Fruit fly (Drosophila melanogaster) whole organism, embryonic: ENCODE results near the gene CG45079.
A peak's percentile ranks its signal among the peaks of the same experiment; 100 is the strongest.

ENCODE experiments used
- ATbp ChIP-seq: fragments of 200-800 bp; sonication (Bioruptor generic); optimal IDR thresholded peaks from 2 replicates; lab custom pipeline; 2017; ENCODE audit warnings: missing biosample characterization, mild to moderate bottlenecking, missing genetic modification characterization, missing genetic modification reagents
- Asciz ChIP-seq: fragments of 200-800 bp; sonication (Bioruptor generic); optimal IDR thresholded peaks from 2 replicates; lab custom pipeline; 2017; ENCODE audit warnings: missing biosample characterization, mild to moderate bottlenecking, missing genetic modification characterization, missing genetic modification reagents
- Atf3 ChIP-seq: fragments of 200-800 bp; sonication (Bioruptor generic); optimal IDR thresholded peaks from 3 replicates; lab custom pipeline; 2016; ENCODE audit warnings: missing biosample characterization, missing genetic modification characterization
- BtbVII ChIP-seq: fragments of 200-800 bp; sonication (Bioruptor generic); optimal IDR thresholded peaks from 3 replicates; lab custom pipeline; 2017; ENCODE audit warnings: missing biosample characterization, mild to moderate bottlenecking, missing genetic modification characterization
- C15 ChIP-seq: fragments of 200-800 bp; sonication (Bioruptor generic); IDR thresholded peaks from 3 replicates; pipeline ENCODE4 v1.3.6; 2022; ENCODE audit warnings: missing biosample characterization, missing genetic modification characterization
- CG10543 ChIP-seq: fragments of 200-800 bp; sonication (Bioruptor generic); optimal IDR thresholded peaks from 3 replicates; lab custom pipeline; 2017; ENCODE audit warnings: missing biosample characterization, mild to moderate bottlenecking, missing genetic modification characterization, moderate library complexity
- CG11093 ChIP-seq: fragments of 200-800 bp; sonication (Bioruptor generic); IDR thresholded peaks from 3 replicates; pipeline ENCODE4 v1.3.6; 2022; ENCODE audit warnings: missing biosample characterization, missing genetic modification characterization
- CG12071 ChIP-seq: fragments of 200-800 bp; sonication (Bioruptor generic); optimal IDR thresholded peaks from 3 replicates; lab custom pipeline; 2018; ENCODE audit warnings: missing biosample characterization, mild to moderate bottlenecking, missing genetic modification characterization
- CG12155 ChIP-seq: fragments of 200-800 bp; sonication (Bioruptor generic); optimal IDR thresholded peaks from 3 replicates; lab custom pipeline; 2016; ENCODE audit warnings: missing biosample characterization, missing genetic modification characterization
- CG16815 ChIP-seq: fragments of 200-800 bp; sonication (Bioruptor generic); optimal IDR thresholded peaks from 3 replicates; lab custom pipeline; 2017; ENCODE audit warnings: missing biosample characterization, mild to moderate bottlenecking, missing genetic modification characterization
- CG17359 ChIP-seq: fragments of 200-800 bp; sonication (Bioruptor generic); optimal IDR thresholded peaks from 3 replicates; lab custom pipeline; 2018; ENCODE audit warnings: missing biosample characterization, mild to moderate bottlenecking, missing genetic modification characterization, moderate library complexity
- CG17385 ChIP-seq: fragments of 200-800 bp; sonication (Bioruptor generic); optimal IDR thresholded peaks from 3 replicates; lab custom pipeline; 2018; ENCODE audit warnings: missing biosample characterization, mild to moderate bottlenecking, missing genetic modification characterization
- CG30020 ChIP-seq: fragments of 200-800 bp; optimal IDR thresholded peaks from 2 replicates; lab custom pipeline; 2019; ENCODE audit warnings: missing biosample characterization, mild to moderate bottlenecking, missing genetic modification characterization, moderate library complexity
- CG32767 ChIP-seq: fragments of 200-800 bp; sonication (Bioruptor generic); IDR thresholded peaks from 2 replicates; pipeline ENCODE4 v1.3.6; 2022; ENCODE audit warnings: missing biosample characterization, missing genetic modification characterization
- CG4360 ChIP-seq: fragments of 200-800 bp; sonication (Bioruptor generic); IDR thresholded peaks from 2 replicates; pipeline ENCODE4 v1.3.6; 2022; ENCODE audit warnings: missing biosample characterization, missing genetic modification characterization
- CG4854 ChIP-seq: fragments of 200-800 bp; sonication (Bioruptor generic); optimal IDR thresholded peaks from 2 replicates; lab custom pipeline; 2016; ENCODE audit warnings: missing biosample characterization, missing genetic modification characterization, inconsistent platforms
- CG6254 ChIP-seq: fragments of 200-800 bp; sonication (Bioruptor generic); optimal IDR thresholded peaks from 3 replicates; lab custom pipeline; 2017; ENCODE audit warnings: mild to moderate bottlenecking, missing biosample characterization, missing genetic modification reagents, missing genetic modification characterization
- CG7372 ChIP-seq: fragments of 200-800 bp; sonication (Bioruptor generic); IDR thresholded peaks from 2 replicates; pipeline ENCODE4 v1.3.6; 2022; ENCODE audit warnings: missing biosample characterization, missing genetic modification characterization
- CG8359 ChIP-seq: fragments of 200-800 bp; sonication (Bioruptor generic); optimal IDR thresholded peaks from 2 replicates; lab custom pipeline; 2017; ENCODE audit warnings: missing biosample characterization, mild to moderate bottlenecking, missing genetic modification characterization, borderline replicate concordance
- CG9876 ChIP-seq: fragments of 200-800 bp; sonication (Bioruptor generic); optimal IDR thresholded peaks from 2 replicates; lab custom pipeline; 2016; ENCODE audit warnings: missing biosample characterization, missing genetic modification characterization
- D ChIP-seq, 2 experiments: fragments of 200-800 bp in 1 of 2; fragments of >200 bp in 1 of 2; sonication (Bioruptor generic) in 1 of 2; optimal IDR thresholded peaks; 2 replicates in 1 of 2; 3 replicates in 1 of 2; lab custom pipeline; 2017; ENCODE audit warnings: mild to moderate bottlenecking in 1 of 2, missing biosample characterization in 1 of 2, missing genetic modification characterization in 1 of 2, missing genetic modification reagents in 1 of 2
- Dad ChIP-seq: fragments of 200-800 bp; sonication (Bioruptor generic); optimal IDR thresholded peaks from 3 replicates; lab custom pipeline; 2016; ENCODE audit warnings: missing biosample characterization, missing genetic modification characterization
- Dfd ChIP-seq, 2 experiments: fragments of >200 bp; optimal IDR thresholded peaks; 2 replicates each; lab custom pipeline; 2017; ENCODE audit warnings: missing biosample characterization in 2 of 2, missing genetic modification characterization in 2 of 2
- Doc2 ChIP-seq: fragments of 200-800 bp; sonication (Bioruptor generic); IDR thresholded peaks from 2 replicates; pipeline ENCODE4 v1.3.6; 2022; ENCODE audit warnings: missing biosample characterization, missing genetic modification characterization
- Ets97D ChIP-seq: fragments of 200-800 bp; sonication (Bioruptor generic); optimal IDR thresholded peaks from 3 replicates; lab custom pipeline; 2016; ENCODE audit warnings: missing biosample characterization, missing genetic modification characterization
- Fer3 ChIP-seq: fragments of 200-800 bp; sonication (Bioruptor generic); optimal IDR thresholded peaks from 2 replicates; lab custom pipeline; 2018; ENCODE audit warnings: missing biosample characterization, mild to moderate bottlenecking, missing genetic modification characterization, moderate library complexity
- HLH54F ChIP-seq: fragments of 200-800 bp; sonication (Bioruptor generic); optimal IDR thresholded peaks from 3 replicates; lab custom pipeline; 2016; ENCODE audit warnings: missing biosample characterization, missing genetic modification characterization
- Hr39 ChIP-seq: fragments of >200 bp; optimal IDR thresholded peaks from 2 replicates; lab custom pipeline; 2017
- Hr78 ChIP-seq, 2 experiments: fragments of 200-800 bp in 1 of 2; fragments of >200 bp in 1 of 2; sonication (Bioruptor generic) in 1 of 2; optimal IDR thresholded peaks; 2 replicates each; lab custom pipeline; 2017 to 2019; ENCODE audit warnings: missing biosample characterization in 2 of 2, missing genetic modification characterization in 2 of 2, mild to moderate bottlenecking in 1 of 2, moderate library complexity in 1 of 2
- Nf-YB ChIP-seq: fragments of 200-800 bp; sonication (Bioruptor generic); optimal IDR thresholded peaks from 3 replicates; lab custom pipeline; 2019; ENCODE audit warnings: missing biosample characterization, mild to moderate bottlenecking, missing genetic modification characterization, moderate library complexity
- Sry-δ ChIP-seq: fragments of 200-800 bp; sonication (Bioruptor generic); optimal IDR thresholded peaks from 2 replicates; lab custom pipeline; 2016; ENCODE audit warnings: missing biosample characterization, missing genetic modification characterization
- Taf1 ChIP-seq: fragments of 200-800 bp; sonication (Bioruptor generic); IDR thresholded peaks from 2 replicates; pipeline ENCODE4 v1.3.6; 2022; ENCODE audit warnings: missing biosample characterization, missing genetic modification characterization
- ato ChIP-seq: fragments of 200-800 bp; sonication (Bioruptor generic); IDR thresholded peaks from 2 replicates; pipeline ENCODE4 v1.3.6; 2022; ENCODE audit warnings: missing biosample characterization, missing genetic modification characterization; ENCODE audit not compliant: partially characterized antibody
- cato ChIP-seq: fragments of 200-800 bp; sonication (Bioruptor generic); optimal IDR thresholded peaks from 2 replicates; lab custom pipeline; 2016; ENCODE audit warnings: missing biosample characterization, missing genetic modification characterization, borderline replicate concordance
- caup ChIP-seq: fragments of 200-800 bp; sonication (Bioruptor generic); optimal IDR thresholded peaks from 3 replicates; lab custom pipeline; 2017; ENCODE audit warnings: missing biosample characterization, mild to moderate bottlenecking, missing genetic modification characterization, moderate library complexity; ENCODE audit not compliant: severe bottlenecking
- chn ChIP-seq: fragments of 200-800 bp; sonication (Bioruptor generic); optimal IDR thresholded peaks from 2 replicates; lab custom pipeline; 2016; ENCODE audit warnings: missing biosample characterization, missing genetic modification characterization
- dpn ChIP-seq, 2 experiments: fragments of 200-800 bp; sonication (Bioruptor generic); optimal IDR thresholded peaks; 3 replicates each; lab custom pipeline; 2016; ENCODE audit warnings: missing biosample characterization in 2 of 2, missing genetic modification characterization in 2 of 2
- dysf ChIP-seq: fragments of 200-800 bp; sonication (Bioruptor generic); IDR thresholded peaks from 3 replicates; pipeline ENCODE4 v1.3.6; 2022; ENCODE audit warnings: missing biosample characterization, missing genetic modification characterization
- ftz-f1 ChIP-seq: fragments of 200-800 bp; sonication (Bioruptor generic); optimal IDR thresholded peaks from 2 replicates; lab custom pipeline; 2016; ENCODE audit warnings: missing biosample characterization, missing genetic modification characterization
- fu2 ChIP-seq: fragments of 200-800 bp; sonication (Bioruptor generic); optimal IDR thresholded peaks from 2 replicates; lab custom pipeline; 2016; ENCODE audit warnings: missing biosample characterization, missing genetic modification characterization
- gcm2 ChIP-seq: fragments of 200-800 bp; sonication (Bioruptor generic); optimal IDR thresholded peaks from 2 replicates; lab custom pipeline; 2016; ENCODE audit warnings: missing biosample characterization, missing genetic modification characterization
- gro ChIP-seq: fragments of 200-800 bp; sonication (Bioruptor generic); optimal IDR thresholded peaks from 2 replicates; lab custom pipeline; 2016; ENCODE audit warnings: missing biosample characterization, missing genetic modification characterization
- klu ChIP-seq: fragments of 200-800 bp; sonication (Bioruptor generic); IDR thresholded peaks from 2 replicates; pipeline ENCODE4 v1.3.6; 2022; ENCODE audit warnings: missing biosample characterization, missing genetic modification characterization
- pros ChIP-seq: fragments of 200-800 bp; sonication (Bioruptor generic); optimal IDR thresholded peaks from 3 replicates; lab custom pipeline; 2019; ENCODE audit warnings: missing biosample characterization, mild to moderate bottlenecking, missing genetic modification characterization, moderate library complexity
- so ChIP-seq: fragments of 200-800 bp; sonication (Bioruptor generic); IDR thresholded peaks from 3 replicates; pipeline ENCODE4 v1.3.6; 2022; ENCODE audit warnings: missing biosample characterization, missing genetic modification characterization
- sqz ChIP-seq: fragments of 200-800 bp; sonication (Bioruptor generic); optimal IDR thresholded peaks from 3 replicates; lab custom pipeline; 2018; ENCODE audit warnings: missing biosample characterization, mild to moderate bottlenecking, missing genetic modification characterization
- sr ChIP-seq: fragments of 200-800 bp; sonication (Bioruptor generic); IDR thresholded peaks from 3 replicates; pipeline ENCODE4 v1.3.6; 2022; ENCODE audit warnings: missing biosample characterization, missing genetic modification characterization
- tin ChIP-seq: fragments of 200-800 bp; sonication (Bioruptor generic); optimal IDR thresholded peaks from 3 replicates; lab custom pipeline; 2016; ENCODE audit warnings: missing biosample characterization, missing genetic modification characterization
- toy ChIP-seq: fragments of 200-800 bp; sonication (Bioruptor generic); IDR thresholded peaks from 2 replicates; pipeline ENCODE4 v1.3.6; 2022; ENCODE audit warnings: missing biosample characterization, missing genetic modification characterization

Gene CG45079

DNA sequence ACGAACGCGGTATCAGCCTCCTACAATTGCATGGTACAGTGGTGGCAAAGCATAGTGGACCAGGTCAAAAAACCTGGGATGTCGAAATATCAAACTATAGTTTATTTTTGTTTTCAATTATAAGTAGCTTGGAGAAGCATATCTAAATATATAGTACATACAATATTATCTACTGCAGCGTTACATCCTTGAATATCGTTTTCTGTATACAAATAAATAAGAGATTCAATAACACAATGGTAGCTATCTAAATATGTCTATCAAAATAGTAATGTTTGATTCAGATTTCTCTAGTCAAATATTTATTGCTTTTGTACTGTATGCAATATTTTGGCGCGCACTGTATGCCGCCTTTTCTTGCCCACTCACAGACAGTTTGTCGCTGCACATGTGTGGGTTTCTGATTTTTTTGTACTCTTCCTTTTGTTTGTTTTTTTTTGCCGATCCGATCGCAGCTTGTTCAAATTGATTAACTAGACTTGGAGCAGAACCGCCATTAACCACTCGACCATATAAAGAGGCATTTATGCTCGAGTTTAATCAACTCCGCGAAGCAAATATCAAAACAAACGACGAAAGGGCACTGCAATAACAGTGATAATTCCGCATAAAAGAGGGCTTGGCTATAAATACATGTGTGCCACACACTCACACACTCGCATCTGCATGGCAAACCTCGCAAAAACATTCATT, 43.5 kb upstream of the CG45079 start (continued):
- TF ChIP-seq BtbVII (GFP tag; lab: Kevin White, UChicago) (peak; percentile 95), fu2 (peak; percentile 78), Dfd (GFP tag; optimal IDR thresholded peaks at IDR 0.05; lab: Kevin White, UChicago) (no peak), CG12071 (GFP tag; lab: Kevin White, UChicago) (peak; percentile 90), HLH54F (GFP tag; lab: Kevin White, UChicago) (peak; percentile 86), Hr39 (lab: Kevin White, UChicago) (no peak), Dad (GFP tag; lab: Kevin White, UChicago) (peak; percentile 82), sqz (GFP tag; lab: Kevin White, UChicago) (peak; percentile 88), CG12155 (GFP tag; lab: Kevin White, UChicago) (peak; percentile 87), CG4854 (GFP tag; lab: Kevin White, UChicago) (peak; percentile 87), ato (GFP tag; lab: Robert Waterston, UW) (no peak), gro (GFP tag; lab: Kevin White, UChicago) (peak; percentile 85), Taf1 (GFP tag; lab: Robert Waterston, UW) (peak; percentile 82; the same call in 1 of the 2 replicates), Asciz (GFP tag; lab: Kevin White, UChicago) (peak; percentile 97), tin (GFP tag; lab: Kevin White, UChicago) (peak; percentile 94), CG11093 (peak; percentile 88), D (optimal IDR thresholded peaks at IDR 0.05; lab: Kevin White, UChicago) (no peak), D (GFP tag; optimal IDR thresholded peaks at IDR 0.05; lab: Kevin White, UChicago) (peak; percentile 95), CG30020 (tag; lab: Kevin White, UChicago) (peak; percentile 77), sr (GFP tag; lab: Robert Waterston, UW) (peak; percentile 42; the same call in 1 of the 3 replicates), Doc2 (GFP tag; lab: Robert Waterston, UW) (peak; percentile 56; the same call in 1 of the 2 replicates), CG7372 (GFP tag; lab: Robert Waterston, UW) (peak; percentile 88), CG6254 (peak; percentile 95), Sry-δ (no peak), CG4360 (peak; percentile 69), toy (GFP tag; lab: Robert Waterston, UW) (peak; percentile 75; the same call in 1 of the 2 replicates), Ets97D (GFP tag; lab: Kevin White, UChicago) (peak; percentile 69), CG8359 (GFP tag; lab: Kevin White, UChicago) (peak; percentile 79), pros (GFP tag; lab: Kevin White, UChicago) (peak; percentile 64), ATbp (GFP tag; lab: Kevin White, UChicago) (peak; percentile 96), dysf (GFP tag; lab: Robert Waterston, UW) (peak; percentile 95), CG16815 (GFP tag; lab: Kevin White, UChicago) (peak; percentile 90), CG10543 (GFP tag; lab: Kevin White, UChicago) (peak; percentile 87), CG17359 (peak; percentile 95), chn (peak; percentile 92), Nf-YB (peak; percentile 86), ftz-f1 (GFP tag; lab: Kevin White, UChicago) (peak; percentile 33), Hr78 (GFP tag; optimal IDR thresholded peaks at IDR 0.05; lab: Kevin White, UChicago) (peak in 1 of 2 experiments; percentile 91), Fer3 (tag; lab: Kevin White, UChicago) (peak; percentile 91), caup (peak; percentile 94), gcm2 (peak; percentile 84), Atf3 (GFP tag; lab: Kevin White, UChicago) (peak; percentile 85), dpn (GFP tag; optimal IDR thresholded peaks at IDR 0.05; lab: Kevin White, UChicago) (peak; percentile 90 to 94), cato (GFP tag; lab: Kevin White, UChicago) (peak; percentile 94), CG9876 (GFP tag; lab: Kevin White, UChicago) (peak; percentile 50), klu (peak; percentile 91), C15 (GFP tag; lab: Robert Waterston, UW) (peak; percentile 73; the same call in 2 of the 3 replicates), CG32767 (GFP tag; lab: Robert Waterston, UW) (peak; percentile 96), CG17385 (GFP tag; lab: Kevin White, UChicago) (peak; percentile 94), so (GFP tag; lab: Robert Waterston, UW) (peak; percentile 96)
